Fruit fly (Drosophila melanogaster) whole organism, embryonic: ENCODE results near the gene mTerf3.

Experiments
- Adf1 ChIP-seq: fragments of 200-800 bp; sonication (Bioruptor generic); IDR thresholded peaks from 2 replicates; pipeline ENCODE4 v1.3.6; 2022; ENCODE audit warnings: missing biosample characterization, missing genetic modification characterization
- B-H1 ChIP-seq: fragments of 200-800 bp; sonication (Bioruptor generic); IDR thresholded peaks from 3 replicates; pipeline ENCODE4 v1.3.6; 2022; ENCODE audit warnings: missing biosample characterization, missing genetic modification characterization
- B-H2 ChIP-seq: fragments of 200-800 bp; sonication (Bioruptor generic); optimal IDR thresholded peaks from 2 replicates; lab custom pipeline; 2018; ENCODE audit warnings: missing biosample characterization, mild to moderate bottlenecking, missing genetic modification characterization
- BEAF-32 ChIP-seq: fragments of 200-800 bp; sonication (Bioruptor generic); optimal IDR thresholded peaks from 3 replicates; lab custom pipeline; 2017; ENCODE audit warnings: missing biosample characterization, missing genetic modification characterization, mild to moderate bottlenecking, moderate library complexity, missing genetic modification reagents
- Bgb ChIP-seq: fragments of 200-800 bp; sonication (Bioruptor generic); IDR thresholded peaks from 2 replicates; pipeline ENCODE4 v1.3.6; 2022; ENCODE audit warnings: missing biosample characterization, missing genetic modification characterization; ENCODE audit not compliant: partially characterized antibody
- CG10431 ChIP-seq: fragments of 200-800 bp; sonication (Bioruptor generic); optimal IDR thresholded peaks from 3 replicates; lab custom pipeline; 2018; ENCODE audit warnings: missing biosample characterization, mild to moderate bottlenecking, missing genetic modification characterization
- CG10565 ChIP-seq: fragments of 200-800 bp; sonication (Bioruptor generic); optimal IDR thresholded peaks from 3 replicates; lab custom pipeline; 2016; ENCODE audit warnings: missing biosample characterization, mild to moderate bottlenecking, missing genetic modification characterization
- CG11085 ChIP-seq: fragments of 200-800 bp; sonication (Bioruptor generic); IDR thresholded peaks from 2 replicates; pipeline ENCODE4 v1.3.6; 2022; ENCODE audit warnings: missing biosample characterization, missing genetic modification characterization
- CG12299 ChIP-seq: fragments of 200-800 bp; sonication (Bioruptor generic); optimal IDR thresholded peaks from 2 replicates; lab custom pipeline; 2018; ENCODE audit warnings: missing biosample characterization, mild to moderate bottlenecking, missing genetic modification characterization
- CG1233 ChIP-seq: fragments of 200-800 bp; sonication (Bioruptor generic); optimal IDR thresholded peaks from 4 replicates; lab custom pipeline; 2018; ENCODE audit warnings: missing biosample characterization, mild to moderate bottlenecking, missing genetic modification characterization
- CG14710 ChIP-seq: fragments of 200-800 bp; sonication (Bioruptor generic); optimal IDR thresholded peaks from 3 replicates; lab custom pipeline; 2019; ENCODE audit warnings: missing biosample characterization, mild to moderate bottlenecking, missing genetic modification characterization, moderate library complexity
- CG1529 ChIP-seq: fragments of 200-800 bp; sonication (Bioruptor generic); optimal IDR thresholded peaks from 3 replicates; lab custom pipeline; 2018; ENCODE audit warnings: missing biosample characterization, missing genetic modification characterization
- CG16863 ChIP-seq: fragments of 200-800 bp; sonication (Bioruptor generic); optimal IDR thresholded peaks from 3 replicates; lab custom pipeline; 2016; ENCODE audit warnings: missing biosample characterization, missing genetic modification characterization
- CG18476 ChIP-seq: fragments of 200-800 bp; sonication (Bioruptor generic); optimal IDR thresholded peaks from 2 replicates; lab custom pipeline; 2016; ENCODE audit warnings: missing biosample characterization, mild to moderate bottlenecking, missing genetic modification characterization
- CG33213 ChIP-seq: fragments of 200-800 bp; sonication (Bioruptor generic); optimal IDR thresholded peaks from 3 replicates; lab custom pipeline; 2016; ENCODE audit warnings: missing biosample characterization, missing genetic modification characterization
- CG34376 ChIP-seq: fragments of 200-800 bp; sonication (Bioruptor generic); optimal IDR thresholded peaks from 2 replicates; lab custom pipeline; 2018; ENCODE audit warnings: missing biosample characterization, mild to moderate bottlenecking, missing genetic modification characterization
- CG4730 ChIP-seq: fragments of 200-800 bp; sonication (Bioruptor generic); IDR thresholded peaks from 2 replicates; pipeline ENCODE4 v1.3.6; 2022; ENCODE audit warnings: missing biosample characterization, missing genetic modification characterization
- CG6689 ChIP-seq: fragments of 200-800 bp; sonication (Bioruptor generic); IDR thresholded peaks from 2 replicates; pipeline ENCODE4 v1.3.6; 2022; ENCODE audit warnings: missing biosample characterization, missing genetic modification characterization
- CG6854 ChIP-seq: fragments of 200-800 bp; sonication (Bioruptor generic); optimal IDR thresholded peaks from 3 replicates; lab custom pipeline; 2017; ENCODE audit warnings: missing biosample characterization, mild to moderate bottlenecking, missing genetic modification characterization
- CG8281 ChIP-seq: fragments of 200-800 bp; sonication (Bioruptor generic); optimal IDR thresholded peaks from 2 replicates; lab custom pipeline; 2018; ENCODE audit warnings: missing biosample characterization, mild to moderate bottlenecking, missing genetic modification characterization, moderate library complexity
- CG9876 ChIP-seq: fragments of 200-800 bp; sonication (Bioruptor generic); optimal IDR thresholded peaks from 2 replicates; lab custom pipeline; 2016; ENCODE audit warnings: missing biosample characterization, missing genetic modification characterization
- D19B ChIP-seq: fragments of 200-800 bp; sonication (Bioruptor generic); optimal IDR thresholded peaks from 2 replicates; lab custom pipeline; 2017; ENCODE audit warnings: missing biosample characterization, mild to moderate bottlenecking, missing genetic modification characterization
- Dbx ChIP-seq: fragments of 200-800 bp; sonication (Bioruptor generic); IDR thresholded peaks from 3 replicates; pipeline ENCODE4 v1.3.6; 2022; ENCODE audit warnings: missing biosample characterization, missing genetic modification characterization
- Dek ChIP-seq: fragments of 200-800 bp; sonication (Bioruptor generic); optimal IDR thresholded peaks from 3 replicates; lab custom pipeline; 2019; ENCODE audit warnings: missing biosample characterization, mild to moderate bottlenecking, missing genetic modification characterization, moderate library complexity
- Eip74EF ChIP-seq, 2 experiments: fragments of 200-800 bp in 1 of 2; fragments of >200 bp in 1 of 2; sonication (Bioruptor generic) in 1 of 2; optimal IDR thresholded peaks; 2 replicates each; lab custom pipeline; 2017 to 2019; ENCODE audit warnings: missing biosample characterization in 2 of 2, missing genetic modification characterization in 2 of 2, mild to moderate bottlenecking in 1 of 2, moderate library complexity in 1 of 2
- HHEX ChIP-seq: fragments of 200-800 bp; sonication (Bioruptor generic); optimal IDR thresholded peaks from 3 replicates; lab custom pipeline; 2017; ENCODE audit warnings: missing biosample characterization, mild to moderate bottlenecking, missing genetic modification characterization, missing genetic modification reagents
- Hmr ChIP-seq: fragments of 200-800 bp; sonication (Bioruptor generic); optimal IDR thresholded peaks from 3 replicates; lab custom pipeline; 2017; ENCODE audit warnings: mild to moderate bottlenecking, missing biosample characterization, missing genetic modification reagents, missing genetic modification characterization
- Neu2 ChIP-seq: fragments of 200-800 bp; sonication (Bioruptor generic); optimal IDR thresholded peaks from 3 replicates; lab custom pipeline; 2016; ENCODE audit warnings: missing biosample characterization, missing genetic modification characterization, borderline replicate concordance
- Usf ChIP-seq: fragments of 200-800 bp; sonication (Bioruptor generic); optimal IDR thresholded peaks from 2 replicates; lab custom pipeline; 2017; ENCODE audit warnings: missing genotype, missing biosample characterization, missing genetic modification characterization
- bbx ChIP-seq: fragments of 200-800 bp; sonication (Bioruptor generic); IDR thresholded peaks from 2 replicates; pipeline ENCODE4 v1.3.6; 2022; ENCODE audit warnings: missing biosample characterization, missing genetic modification characterization; ENCODE audit not compliant: partially characterized antibody
- bowl ChIP-seq: fragments of 200-800 bp; sonication (Bioruptor generic); IDR thresholded peaks from 2 replicates; pipeline ENCODE4 v1.3.6; 2022; ENCODE audit warnings: missing biosample characterization, missing genetic modification characterization
- crp ChIP-seq, 2 experiments: fragments of 200-800 bp; sonication (Bioruptor generic); optimal IDR thresholded peaks; 2 replicates in 1 of 2; 3 replicates in 1 of 2; lab custom pipeline; 2017; ENCODE audit warnings: missing biosample characterization in 2 of 2, missing genetic modification characterization in 2 of 2, mild to moderate bottlenecking in 1 of 2, moderate library complexity in 1 of 2
- dan ChIP-seq: fragments of 200-800 bp; sonication (Bioruptor generic); IDR thresholded peaks from 2 replicates; pipeline ENCODE4 v1.3.6; 2022; ENCODE audit warnings: missing biosample characterization, missing genetic modification characterization
- dati ChIP-seq: fragments of 200-800 bp; sonication (Bioruptor generic); IDR thresholded peaks from 2 replicates; pipeline ENCODE4 v1.3.6; 2022; ENCODE audit warnings: missing biosample characterization, missing genetic modification characterization
- dimm ChIP-seq: fragments of 200-800 bp; sonication (Bioruptor generic); IDR thresholded peaks from 2 replicates; pipeline ENCODE4 v1.3.6; 2022; ENCODE audit warnings: missing biosample characterization, missing genetic modification characterization
- grn ChIP-seq: fragments of 200-800 bp; sonication (Bioruptor generic); optimal IDR thresholded peaks from 3 replicates; lab custom pipeline; 2017; ENCODE audit warnings: missing biosample characterization, missing genetic modification characterization
- gsb-n ChIP-seq: fragments of 200-800 bp; sonication (Bioruptor generic); optimal IDR thresholded peaks from 3 replicates; lab custom pipeline; 2018; ENCODE audit warnings: missing biosample characterization, mild to moderate bottlenecking, missing genetic modification characterization
- h ChIP-seq: fragments of >200 bp; optimal IDR thresholded peaks from 2 replicates; lab custom pipeline; 2017
- insv ChIP-seq, 2 experiments: fragments of 200-800 bp; sonication (Bioruptor generic); optimal IDR thresholded peaks; 3 replicates each; lab custom pipeline; 2016 to 2018; ENCODE audit warnings: missing biosample characterization in 2 of 2, missing genetic modification characterization in 2 of 2
- lola ChIP-seq, 3 experiments: fragments of >200 bp in 2 of 3; fragments of 200-800 bp in 1 of 3; sonication (Bioruptor generic) in 1 of 3; optimal IDR thresholded peaks; 2 replicates each; lab custom pipeline; 2017 to 2019; ENCODE audit warnings: missing biosample characterization in 3 of 3, missing genetic modification characterization in 3 of 3, mild to moderate bottlenecking in 1 of 3, moderate library complexity in 1 of 3
- mirr ChIP-seq: fragments of 200-800 bp; sonication (Bioruptor generic); optimal IDR thresholded peaks from 3 replicates; lab custom pipeline; 2018; ENCODE audit warnings: missing biosample characterization, mild to moderate bottlenecking, missing genetic modification characterization
- nerfin-2 ChIP-seq: fragments of 200-800 bp; sonication (Bioruptor generic); IDR thresholded peaks from 2 replicates; pipeline ENCODE4 v1.3.6; 2022; ENCODE audit warnings: missing biosample characterization, missing genetic modification characterization; ENCODE audit not compliant: partially characterized antibody
- org-1 ChIP-seq: fragments of 200-800 bp; sonication (Bioruptor generic); optimal IDR thresholded peaks from 2 replicates; lab custom pipeline; 2017; ENCODE audit warnings: missing biosample characterization, missing genetic modification characterization
- psq ChIP-seq: fragments of 200-800 bp; sonication (Bioruptor generic); optimal IDR thresholded peaks from 2 replicates; lab custom pipeline; 2017; ENCODE audit warnings: missing biosample characterization, missing genetic modification characterization
- sd ChIP-seq: fragments of 200-800 bp; sonication (Bioruptor generic); optimal IDR thresholded peaks from 3 replicates; lab custom pipeline; 2018; ENCODE audit warnings: missing biosample characterization, mild to moderate bottlenecking, missing genetic modification characterization, moderate library complexity
- sima ChIP-seq: fragments of 200-800 bp; sonication (Bioruptor generic); optimal IDR thresholded peaks from 2 replicates; lab custom pipeline; 2016; ENCODE audit warnings: missing biosample characterization, missing genetic modification characterization
- sug ChIP-seq: fragments of 200-800 bp; optimal IDR thresholded peaks from 2 replicates; lab custom pipeline; 2019; ENCODE audit warnings: missing biosample characterization, mild to moderate bottlenecking, missing genetic modification characterization, moderate library complexity
- unc-4 ChIP-seq: fragments of 200-800 bp; sonication (Bioruptor generic); IDR thresholded peaks from 2 replicates; pipeline ENCODE4 v1.3.6; 2022; ENCODE audit warnings: missing biosample characterization, missing genetic modification characterization; ENCODE audit not compliant: partially characterized antibody

The mTerf3 gene

DNA sequence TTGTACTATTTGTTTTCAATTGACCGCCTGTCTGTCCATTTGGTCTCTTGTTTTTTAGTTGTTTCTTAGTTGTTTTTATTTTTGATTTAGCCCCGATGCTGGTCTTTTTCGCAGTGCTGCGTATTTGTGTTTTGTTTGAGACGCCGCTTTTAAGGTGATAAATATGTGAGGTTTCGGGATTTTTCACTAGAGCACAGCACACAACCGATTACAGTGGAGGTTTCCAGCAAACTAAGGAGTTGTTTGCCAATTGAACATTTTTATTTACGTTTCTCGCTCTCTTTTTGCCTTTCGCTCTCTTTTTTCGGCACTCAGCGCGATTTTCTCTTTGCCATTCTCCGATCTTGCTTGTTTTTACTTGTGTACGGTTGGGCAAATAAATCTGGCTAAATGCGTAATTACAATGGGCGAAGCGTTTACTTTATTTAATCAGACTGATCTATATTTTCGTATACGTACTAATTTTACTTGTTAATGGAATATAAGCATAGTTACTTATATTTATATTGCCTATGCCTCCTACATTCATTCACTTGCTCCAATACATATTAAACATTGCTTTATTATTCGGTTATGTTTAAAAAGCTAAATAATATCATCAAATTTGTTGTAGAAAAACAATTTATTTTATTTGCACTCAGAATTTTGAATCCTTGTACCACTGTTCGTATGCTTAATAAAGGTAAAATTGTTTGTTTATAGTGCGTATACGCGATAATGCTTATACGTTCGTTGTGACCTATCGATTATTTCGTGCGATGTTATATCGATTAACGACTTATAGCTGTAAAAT, 19.8 kb upstream of the mTerf3 start, which contains the start of gene Rcd2 (continued):
- TF ChIP-seq D19B (GFP tag; lab: Kevin White, UChicago) = peak; percentile 65
- peak in 1 of 2 experiments; percentile 54 for TF ChIP-seq insv (GFP tag; optimal IDR thresholded peaks at IDR 0.05; lab: Kevin White, UChicago)
- TF ChIP-seq gsb-n = peak; percentile 56
- no peak for TF ChIP-seq Usf (GFP tag; lab: Kevin White, UChicago)
- TF ChIP-seq dati (GFP tag; lab: Robert Waterston, UW) = no peak
- TF ChIP-seq BEAF-32 (GFP tag; lab: Kevin White, UChicago) = peak; percentile 83
- TF ChIP-seq CG18476 = peak; percentile 67
- TF ChIP-seq crp (GFP tag; optimal IDR thresholded peaks at IDR 0.05; lab: Kevin White, UChicago) = peak in 1 of 2 experiments; percentile 4
- no peak for TF ChIP-seq dimm
- peak; percentile 86 for TF ChIP-seq Dbx (GFP tag; lab: Robert Waterston, UW)
- peak; percentile 94 for TF ChIP-seq Dek (tag; lab: Kevin White, UChicago)
- TF ChIP-seq Neu2 (GFP tag; lab: Kevin White, UChicago) = no peak
- peak; percentile 60 for TF ChIP-seq B-H1 (GFP tag; lab: Robert Waterston, UW)
- TF ChIP-seq sd (tag; lab: Kevin White, UChicago) = peak; percentile 78
- no peak for TF ChIP-seq CG10431 (GFP tag; lab: Kevin White, UChicago)
- TF ChIP-seq CG6854 (GFP tag; lab: Kevin White, UChicago) = peak; percentile 92
- peak; percentile 93 for TF ChIP-seq Hmr (GFP tag; lab: Kevin White, UChicago)
- peak; percentile 96 for TF ChIP-seq bbx (GFP tag; lab: Robert Waterston, UW)
- TF ChIP-seq CG1529 (GFP tag; lab: Kevin White, UChicago) = peak; percentile 50
- no peak for TF ChIP-seq bowl (GFP tag; lab: Robert Waterston, UW)
- TF ChIP-seq h = no peak
- peak; percentile 90 for TF ChIP-seq sug (tag; lab: Kevin White, UChicago)
- TF ChIP-seq unc-4 (GFP tag; lab: Robert Waterston, UW) = peak; percentile 89
- peak; percentile 61 for TF ChIP-seq CG8281 (tag; lab: Kevin White, UChicago)
- peak; percentile 95 for TF ChIP-seq Bgb (GFP tag; lab: Robert Waterston, UW)
- peak; percentile 90 for TF ChIP-seq CG34376 (GFP tag; lab: Kevin White, UChicago)
- TF ChIP-seq CG12299 (tag; lab: Kevin White, UChicago) = peak; percentile 85
- peak; percentile 87 for TF ChIP-seq CG1233 (GFP tag; lab: Kevin White, UChicago)
- peak; percentile 47 for TF ChIP-seq psq
- TF ChIP-seq CG14710 = peak; percentile 51
- peak; percentile 72 for TF ChIP-seq CG6689
- no peak for TF ChIP-seq sima (GFP tag; lab: Kevin White, UChicago)
- TF ChIP-seq Adf1 (GFP tag; lab: Robert Waterston, UW) = peak; percentile 50; the same call in 1 of the 2 replicates
- TF ChIP-seq CG10565 (GFP tag; lab: Kevin White, UChicago) = no peak
- TF ChIP-seq org-1 (GFP tag; lab: Kevin White, UChicago) = peak; percentile 85
- peak in 1 of 2 experiments; percentile 92 for TF ChIP-seq Eip74EF (GFP tag; optimal IDR thresholded peaks at IDR 0.05; lab: Kevin White, UChicago)
- TF ChIP-seq CG11085 (GFP tag; lab: Robert Waterston, UW) = peak; percentile 47; the same call in 1 of the 2 replicates
- no peak for TF ChIP-seq CG33213 (GFP tag; lab: Kevin White, UChicago)
- TF ChIP-seq dan (GFP tag; lab: Robert Waterston, UW) = no peak
- TF ChIP-seq CG16863 (GFP tag; lab: Kevin White, UChicago) = no peak
- TF ChIP-seq lola (GFP tag; optimal IDR thresholded peaks at IDR 0.05; lab: Kevin White, UChicago) = peak in 1 of 3 experiments; percentile 17
- peak; percentile 50; the same call in 1 of the 2 replicates for TF ChIP-seq CG4730 (GFP tag; lab: Robert Waterston, UW)
- TF ChIP-seq mirr = peak; percentile 77
- no peak for TF ChIP-seq CG9876
- no peak for TF ChIP-seq grn (GFP tag; lab: Kevin White, UChicago)
- peak; percentile 76 for TF ChIP-seq HHEX
- peak; percentile 77 for TF ChIP-seq nerfin-2 (GFP tag; lab: Robert Waterston, UW)
- TF ChIP-seq B-H2 = peak; percentile 82
